Worm (Caenorhabditis elegans) whole organism, mixed stage, embryonic: ENCODE results near the gene K08D8.5.

Experiments
- ces-1 ChIP-seq: fragments of 150-350 bp; optimal IDR thresholded peaks from 2 replicates; lab custom pipeline; 2014; ENCODE audit warnings: missing biosample characterization, missing genetic modification reagents, missing genetic modification characterization
- lin-13 ChIP-seq: fragments of 150-350 bp; optimal IDR thresholded peaks from 2 replicates; lab custom pipeline; 2014; ENCODE audit warnings: missing biosample characterization, missing genetic modification characterization
- nhr-237 ChIP-seq: fragments of 150-350 bp; optimal IDR thresholded peaks from 2 replicates; lab custom pipeline; 2014; ENCODE audit warnings: missing biosample characterization, missing genetic modification characterization
- unc-39 ChIP-seq: fragments of 150-350 bp; optimal IDR thresholded peaks from 2 replicates; lab custom pipeline; 2014; ENCODE audit warnings: missing biosample characterization, missing genetic modification characterization

ce11 chrIV:12941254-12941653 lies 29.3 kb upstream of the K08D8.5 start, which contains the start of gene dod-24:
- TF ChIP-seq lin-13 (no peak), ces-1 (GFP tag; lab: Kevin White, UChicago) (no peak), unc-39 (tag; lab: Kevin White, UChicago) (no peak), nhr-237 (tag; lab: Kevin White, UChicago) (no peak)
